Fruit fly (Drosophila melanogaster): Measurements from ENCODE around the gene Wdr37.

Gene Wdr37

DNA sequence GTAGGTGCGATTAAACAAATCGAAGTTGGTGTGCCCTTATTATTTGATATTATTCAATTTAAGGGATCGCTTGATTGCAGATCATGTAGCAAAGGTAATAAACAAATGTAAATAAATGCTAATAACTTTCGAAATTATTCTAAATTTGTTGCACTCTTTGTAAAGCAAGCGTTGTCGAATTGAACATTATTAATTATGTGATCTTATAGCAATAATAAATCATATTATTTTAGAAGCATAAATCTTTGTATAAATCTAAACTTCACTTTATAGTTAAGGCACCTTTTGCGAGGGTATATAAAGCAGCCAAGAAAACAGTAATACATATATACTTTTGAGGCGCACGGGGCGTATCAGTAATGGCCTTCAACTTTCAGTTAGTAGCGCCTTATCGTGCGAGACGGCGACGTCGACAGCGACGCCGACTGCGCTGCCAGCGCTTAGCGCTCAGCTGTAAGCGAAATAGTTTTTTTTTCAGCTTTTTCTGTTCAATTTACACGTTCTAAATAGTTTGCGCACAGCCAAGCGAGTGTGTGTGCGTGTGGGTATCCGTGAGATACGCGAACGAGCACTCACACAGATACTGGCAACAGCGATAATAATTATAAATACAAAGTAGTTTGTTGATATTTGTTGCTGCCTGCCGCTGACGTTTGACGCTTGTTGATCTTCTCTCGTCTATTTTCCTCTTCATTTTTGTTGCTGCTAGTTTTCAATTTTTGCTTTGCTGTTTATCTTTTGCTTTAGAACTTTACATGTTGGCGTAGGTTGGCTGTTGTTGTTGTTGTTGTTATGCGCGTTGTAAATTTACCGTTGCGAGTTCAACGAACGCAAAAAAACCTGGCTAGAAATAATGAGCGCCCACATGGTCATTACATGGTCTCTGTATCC lies 36.6 kb upstream of the Wdr37 start (continued):
- peak; percentile 65; the same call in 1 of the 2 replicates for TF ChIP-seq Awh (GFP tag; IDR thresholded peaks at IDR 0.05)
- TF ChIP-seq CG12299 (tag; optimal IDR thresholded peaks at IDR 0.05) = peak; percentile 44
- TF ChIP-seq grau (tag; optimal IDR thresholded peaks at IDR 0.05) = peak; percentile 75
- no peak for TF ChIP-seq CG17186 (GFP tag; optimal IDR thresholded peaks at IDR 0.05)
- no peak for TF ChIP-seq ssp (GFP tag; IDR thresholded peaks at IDR 0.05)
- peak; percentile 22 for TF ChIP-seq Deaf1 (tag; optimal IDR thresholded peaks at IDR 0.05)
- TF ChIP-seq CG2889 (GFP tag; IDR thresholded peaks at IDR 0.05) = 0 out of 3 replicates have a peak, but pooled peaks have one; percentile 24
- peak; percentile 41 for TF ChIP-seq slou (GFP tag; optimal IDR thresholded peaks at IDR 0.05)
- peak; percentile 16; the same call in 1 of the 2 replicates for TF ChIP-seq onecut (GFP tag; IDR thresholded peaks at IDR 0.05)
- TF ChIP-seq Dip2 (GFP tag; IDR thresholded peaks at IDR 0.05) = no peak
- peak; percentile 57 for TF ChIP-seq BtbVII (GFP tag; optimal IDR thresholded peaks at IDR 0.05)
- TF ChIP-seq sug (tag; optimal IDR thresholded peaks at IDR 0.05) = peak; percentile 60
- TF ChIP-seq CG31441 (GFP tag; IDR thresholded peaks at IDR 0.05) = 0 out of 2 replicates have a peak, but pooled peaks have one; percentile 35
- TF ChIP-seq CG31388 (GFP tag; optimal IDR thresholded peaks at IDR 0.05) = no peak
- no peak for TF ChIP-seq pan (optimal IDR thresholded peaks at IDR 0.05)
- TF ChIP-seq pan (GFP tag; optimal IDR thresholded peaks at IDR 0.05 in 1 of 2, IDR thresholded peaks at IDR 0.05 in 1 of 2) = peak in 1 of 2 experiments; percentile 29
- peak; percentile 48 for TF ChIP-seq sima (GFP tag; optimal IDR thresholded peaks at IDR 0.05)
- TF ChIP-seq dpn (GFP tag; optimal IDR thresholded peaks at IDR 0.05) = peak; percentile 22 to 35
- peak; percentile 56 for TF ChIP-seq CG33213 (GFP tag; optimal IDR thresholded peaks at IDR 0.05)
- no peak for TF ChIP-seq org-1 (GFP tag; optimal IDR thresholded peaks at IDR 0.05)
- no peak for TF ChIP-seq CG6791 (GFP tag; IDR thresholded peaks at IDR 0.05; ENCODE audit: partially characterized antibody)
- TF ChIP-seq Fer3 (tag; optimal IDR thresholded peaks at IDR 0.05) = peak; percentile 68
- peak; percentile 63 for TF ChIP-seq ara (GFP tag; IDR thresholded peaks at IDR 0.05)
- peak; percentile 62 for TF ChIP-seq MTF-1 (GFP tag; optimal IDR thresholded peaks at IDR 0.05; ENCODE audit: borderline replicate concordance)
- peak; percentile 38; the same call in 1 of the 2 replicates for TF ChIP-seq NFAT (GFP tag; IDR thresholded peaks at IDR 0.05)
- TF ChIP-seq otp (GFP tag; IDR thresholded peaks at IDR 0.05) = 0 out of 3 replicates have a peak, but pooled peaks have one; percentile 7
- TF ChIP-seq schlank (tag; optimal IDR thresholded peaks at IDR 0.05) = peak; percentile 48
- TF ChIP-seq Atf6 (GFP tag; IDR thresholded peaks at IDR 0.05) = peak; percentile 69
- TF ChIP-seq CG6854 (GFP tag; optimal IDR thresholded peaks at IDR 0.05) = no peak
- TF ChIP-seq CG14441 (GFP tag; IDR thresholded peaks at IDR 0.05) = peak; percentile 12; the same call in 1 of the 2 replicates
- peak; percentile 73 for TF ChIP-seq CG13296 (GFP tag; optimal IDR thresholded peaks at IDR 0.05)
- TF ChIP-seq CG7372 (GFP tag; IDR thresholded peaks at IDR 0.05) = 0 out of 2 replicates have a peak, but pooled peaks have one; percentile 12
- TF ChIP-seq gfzf (GFP tag; optimal IDR thresholded peaks at IDR 0.05) = no peak
- peak; percentile 77 for TF ChIP-seq gem (tag; optimal IDR thresholded peaks at IDR 0.05)
- TF ChIP-seq CG12769 (tag; optimal IDR thresholded peaks at IDR 0.05) = peak; percentile 55
- TF ChIP-seq exex (tag; optimal IDR thresholded peaks at IDR 0.05) = peak; percentile 64
- peak; percentile 31; the same call in 1 of the 2 replicates for TF ChIP-seq CG10959 (GFP tag; IDR thresholded peaks at IDR 0.05)
- peak; percentile 66 for TF ChIP-seq cg (GFP tag; optimal IDR thresholded peaks at IDR 0.05)
- TF ChIP-seq CG4730 (GFP tag; IDR thresholded peaks at IDR 0.05) = no peak
- peak; percentile 22; the same call in 1 of the 2 replicates for TF ChIP-seq esg (GFP tag; conservative IDR thresholded peaks at IDR 0.05)
- TF ChIP-seq Fer1 (GFP tag; optimal IDR thresholded peaks at IDR 0.05) = peak; percentile 55
- TF ChIP-seq Dad (GFP tag; optimal IDR thresholded peaks at IDR 0.05) = no peak
- no peak for TF ChIP-seq CG6272 (GFP tag; IDR thresholded peaks at IDR 0.05)
- peak; percentile 22 for TF ChIP-seq CG17385 (GFP tag; optimal IDR thresholded peaks at IDR 0.05)
- TF ChIP-seq CG14965 (GFP tag; optimal IDR thresholded peaks at IDR 0.05; ENCODE audit: borderline replicate concordance) = peak; percentile 47
- TF ChIP-seq CG15011 (GFP tag; optimal IDR thresholded peaks at IDR 0.05) = peak; percentile 29
- TF ChIP-seq unpg (GFP tag; optimal IDR thresholded peaks at IDR 0.05) = peak; percentile 47
- peak; percentile 50 for TF ChIP-seq CG12659 (GFP tag; optimal IDR thresholded peaks at IDR 0.05)
